Fruit fly (Drosophila melanogaster) whole organism, prepupa: ENCODE data around the gene Nepl20.
A peak's percentile ranks its signal among the peaks of the same experiment; 100 is the strongest.

Source experiments
- Blimp-1 ChIP-seq: fragments of 200-800 bp; sonication (Bioruptor generic); optimal IDR thresholded peaks from 3 replicates; lab custom pipeline; 2017; ENCODE audit warnings: missing biosample characterization, missing genetic modification characterization, mild to moderate bottlenecking, moderate library complexity, missing genetic modification reagents
- CG10669 ChIP-seq: fragments of 200-800 bp; sonication (Bioruptor generic); optimal IDR thresholded peaks from 3 replicates; lab custom pipeline; 2018; ENCODE audit warnings: missing biosample characterization, mild to moderate bottlenecking, missing genetic modification characterization, moderate library complexity
- CG11762 ChIP-seq: fragments of 200-800 bp; sonication (Bioruptor generic); optimal IDR thresholded peaks from 3 replicates; lab custom pipeline; 2016; ENCODE audit warnings: missing biosample characterization, missing genetic modification characterization; ENCODE audit not compliant: insufficient read depth
- CG11902 ChIP-seq: fragments of 200-800 bp; sonication (Bioruptor generic); optimal IDR thresholded peaks from 3 replicates; lab custom pipeline; 2016; ENCODE audit warnings: missing biosample characterization, missing genetic modification characterization
- CG1621 ChIP-seq: fragments of 200-800 bp; sonication (Bioruptor generic); optimal IDR thresholded peaks from 3 replicates; lab custom pipeline; 2018; ENCODE audit warnings: missing biosample characterization, mild to moderate bottlenecking, missing genetic modification characterization
- CG16779 ChIP-seq: fragments of 200-800 bp; sonication (Bioruptor generic); optimal IDR thresholded peaks from 3 replicates; lab custom pipeline; 2017; ENCODE audit warnings: missing biosample characterization, mild to moderate bottlenecking, missing genetic modification characterization
- CG3032 ChIP-seq: fragments of 200-800 bp; optimal IDR thresholded peaks from 2 replicates; lab custom pipeline; 2019; ENCODE audit warnings: missing biosample characterization, mild to moderate bottlenecking, missing genetic modification characterization, moderate library complexity
- CG31627 ChIP-seq: fragments of 200-800 bp; sonication (Bioruptor generic); optimal IDR thresholded peaks from 3 replicates; lab custom pipeline; 2016; ENCODE audit warnings: missing biosample characterization, missing genetic modification characterization
- CG34406 ChIP-seq: fragments of 200-800 bp; sonication (Bioruptor generic); optimal IDR thresholded peaks from 3 replicates; lab custom pipeline; 2016; ENCODE audit warnings: missing biosample characterization, missing genetic modification characterization
- CG3919 ChIP-seq: fragments of 200-800 bp; sonication (Bioruptor generic); optimal IDR thresholded peaks from 3 replicates; lab custom pipeline; 2016; ENCODE audit warnings: missing biosample characterization, missing genetic modification characterization
- CG4318 ChIP-seq: fragments of 200-800 bp; sonication (Bioruptor generic); optimal IDR thresholded peaks from 3 replicates; lab custom pipeline; 2017; ENCODE audit warnings: missing biosample characterization, mild to moderate bottlenecking, missing genetic modification characterization
- CG6276 ChIP-seq: fragments of 200-800 bp; sonication (Bioruptor generic); optimal IDR thresholded peaks from 2 replicates; lab custom pipeline; 2017; ENCODE audit warnings: missing biosample characterization, mild to moderate bottlenecking, missing genetic modification characterization
- CG6792 ChIP-seq: fragments of 200-800 bp; sonication (Bioruptor generic); optimal IDR thresholded peaks from 3 replicates; lab custom pipeline; 2016; ENCODE audit warnings: missing biosample characterization, missing genetic modification characterization
- CG6808 ChIP-seq: fragments of 200-800 bp; sonication (Bioruptor generic); optimal IDR thresholded peaks from 3 replicates; lab custom pipeline; 2017; ENCODE audit warnings: missing biosample characterization, missing genetic modification characterization, mild to moderate bottlenecking, moderate library complexity, missing genetic modification reagents
- CG6854 ChIP-seq: fragments of 200-800 bp; sonication (Bioruptor generic); optimal IDR thresholded peaks from 2 replicates; lab custom pipeline; 2017; ENCODE audit warnings: missing biosample characterization, mild to moderate bottlenecking, missing genetic modification characterization
- CG7368 ChIP-seq: fragments of 200-800 bp; sonication (Bioruptor generic); optimal IDR thresholded peaks from 3 replicates; lab custom pipeline; 2016; ENCODE audit warnings: missing biosample characterization, missing genetic modification characterization
- CG8319 ChIP-seq: fragments of 200-800 bp; sonication (Bioruptor generic); optimal IDR thresholded peaks from 3 replicates; lab custom pipeline; 2016; ENCODE audit warnings: missing biosample characterization, missing genetic modification characterization
- CG9139 ChIP-seq: fragments of 200-800 bp; sonication (Bioruptor generic); optimal IDR thresholded peaks from 3 replicates; lab custom pipeline; 2017; ENCODE audit warnings: missing biosample characterization, mild to moderate bottlenecking, missing genetic modification characterization
- Eip75B ChIP-seq: fragments of 200-800 bp; sonication (Bioruptor generic); optimal IDR thresholded peaks from 3 replicates; lab custom pipeline; 2016; ENCODE audit warnings: missing biosample characterization, missing genetic modification characterization
- Eip78C ChIP-seq: fragments of 200-800 bp; sonication (Bioruptor generic); peaks from one replicate; lab custom pipeline; 2016; ENCODE audit warnings: missing biosample characterization, missing genetic modification characterization
- Eip93F ChIP-seq: fragments of 200-800 bp; sonication (Bioruptor generic); optimal IDR thresholded peaks from 2 replicates; lab custom pipeline; 2016; ENCODE audit warnings: missing biosample characterization, mild to moderate bottlenecking, missing genetic modification characterization
- Ets21C ChIP-seq: fragments of 200-800 bp; sonication (Bioruptor generic); optimal IDR thresholded peaks from 3 replicates; lab custom pipeline; 2016; ENCODE audit warnings: missing biosample characterization, missing genetic modification characterization
- Ets96B ChIP-seq: fragments of 200-800 bp; optimal IDR thresholded peaks from 2 replicates; lab custom pipeline; 2019; ENCODE audit warnings: missing biosample characterization, mild to moderate bottlenecking, missing genetic modification characterization, moderate library complexity
- Gug ChIP-seq: fragments of 200-800 bp; sonication (Bioruptor generic); IDR thresholded peaks from 2 replicates; pipeline ENCODE4 v1.3.6; 2022; ENCODE audit warnings: missing biosample characterization, missing genetic modification characterization
- Hr38 ChIP-seq: sonication (Bioruptor generic); optimal IDR thresholded peaks from 2 replicates; lab custom pipeline; 2016; ENCODE audit warnings: missing biosample characterization, missing genetic modification characterization
- Hr39 ChIP-seq: fragments of 200-800 bp; sonication (Bioruptor generic); optimal IDR thresholded peaks from 2 replicates; lab custom pipeline; 2016; ENCODE audit warnings: missing biosample characterization, missing genetic modification characterization
- Hr4 ChIP-seq: fragments of 200-800 bp; sonication (Bioruptor generic); optimal IDR thresholded peaks from 3 replicates; lab custom pipeline; 2016; ENCODE audit warnings: missing biosample characterization, missing genetic modification characterization
- OdsH ChIP-seq: fragments of 200-800 bp; sonication (Bioruptor generic); optimal IDR thresholded peaks from 3 replicates; lab custom pipeline; 2016; ENCODE audit warnings: missing biosample characterization, missing genetic modification characterization
- Smox ChIP-seq: fragments of 200-800 bp; sonication (Bioruptor generic); optimal IDR thresholded peaks from 3 replicates; lab custom pipeline; 2016; ENCODE audit warnings: missing biosample characterization, missing genetic modification characterization
- Sox102F ChIP-seq: fragments of 200-800 bp; sonication (Bioruptor generic); optimal IDR thresholded peaks from 2 replicates; lab custom pipeline; 2016; ENCODE audit warnings: missing biosample characterization, mild to moderate bottlenecking, missing genetic modification characterization
- Sox14 ChIP-seq: fragments of 200-800 bp; sonication (Bioruptor generic); optimal IDR thresholded peaks from 3 replicates; lab custom pipeline; 2016; ENCODE audit warnings: missing biosample characterization, missing genetic modification characterization
- Sox15 ChIP-seq: fragments of 200-800 bp; sonication (Bioruptor generic); optimal IDR thresholded peaks from 3 replicates; lab custom pipeline; 2016; ENCODE audit warnings: missing biosample characterization, missing genetic modification characterization
- acj6 ChIP-seq: fragments of 200-800 bp; sonication (Bioruptor generic); optimal IDR thresholded peaks from 3 replicates; lab custom pipeline; 2016; ENCODE audit warnings: missing biosample characterization, missing genetic modification characterization
- dac ChIP-seq: fragments of 200-800 bp; sonication (Bioruptor generic); optimal IDR thresholded peaks from 2 replicates; lab custom pipeline; 2017; ENCODE audit warnings: missing biosample characterization, mild to moderate bottlenecking, missing genetic modification characterization
- dsx ChIP-seq: fragments of 200-800 bp; optimal IDR thresholded peaks from 3 replicates; lab custom pipeline; 2019; ENCODE audit warnings: missing biosample characterization, mild to moderate bottlenecking, missing genetic modification characterization, moderate library complexity; ENCODE audit not compliant: poor library complexity, severe bottlenecking
- eg ChIP-seq: fragments of 200-800 bp; sonication (Bioruptor generic); IDR thresholded peaks from 3 replicates; pipeline ENCODE4 v1.3.6; 2022; ENCODE audit warnings: missing biosample characterization, missing genetic modification characterization
- esn ChIP-seq: fragments of 200-800 bp; sonication (Bioruptor generic); optimal IDR thresholded peaks from 2 replicates; lab custom pipeline; 2016; ENCODE audit warnings: missing biosample characterization, mild to moderate bottlenecking, missing genetic modification characterization, moderate library complexity
- fd59A ChIP-seq: fragments of 200-800 bp; sonication (Bioruptor generic); optimal IDR thresholded peaks from 2 replicates; lab custom pipeline; 2017; ENCODE audit warnings: missing biosample characterization, mild to moderate bottlenecking, missing genetic modification characterization, missing genetic modification reagents
- fd85E ChIP-seq: fragments of 200-800 bp; sonication (Bioruptor generic); optimal IDR thresholded peaks from 3 replicates; lab custom pipeline; 2016; ENCODE audit warnings: missing biosample characterization, missing genetic modification characterization
- fkh ChIP-seq: fragments of 200-800 bp; sonication (Bioruptor generic); optimal IDR thresholded peaks from 3 replicates; lab custom pipeline; 2017; ENCODE audit warnings: missing biosample characterization, mild to moderate bottlenecking, missing genetic modification characterization, moderate library complexity
- lz ChIP-seq: fragments of 200-800 bp; sonication (Bioruptor generic); optimal IDR thresholded peaks from 3 replicates; lab custom pipeline; 2016; ENCODE audit warnings: missing biosample characterization, missing genetic modification characterization
- net ChIP-seq: fragments of 200-800 bp; sonication (Bioruptor generic); optimal IDR thresholded peaks from 3 replicates; lab custom pipeline; 2016; ENCODE audit warnings: missing biosample characterization, missing genetic modification characterization
- salr ChIP-seq, 2 experiments: fragments of 200-800 bp; sonication (Bioruptor generic); optimal IDR thresholded peaks; 3 replicates each; lab custom pipeline; 2016 to 2018; ENCODE audit warnings: missing biosample characterization in 2 of 2, missing genetic modification characterization in 2 of 2, mild to moderate bottlenecking in 1 of 2
- spab ChIP-seq: fragments of 200-800 bp; sonication (Bioruptor generic); optimal IDR thresholded peaks from 2 replicates; lab custom pipeline; 2017; ENCODE audit warnings: missing biosample characterization, mild to moderate bottlenecking, missing genetic modification characterization, missing genetic modification reagents
- ss ChIP-seq, 2 experiments: fragments of 200-800 bp; sonication (Bioruptor generic); optimal IDR thresholded peaks; 2 replicates in 1 of 2; 3 replicates in 1 of 2; lab custom pipeline; 2017 to 2018; ENCODE audit warnings: mild to moderate bottlenecking in 2 of 2, missing biosample characterization in 2 of 2, missing genetic modification characterization in 2 of 2, moderate library complexity in 1 of 2
- svp ChIP-seq: fragments of 200-800 bp; sonication (Bioruptor generic); peaks from one replicate; lab custom pipeline; 2016; ENCODE audit warnings: missing biosample characterization, missing genetic modification characterization
- topi ChIP-seq: fragments of 200-800 bp; sonication (Bioruptor generic); optimal IDR thresholded peaks from 3 replicates; lab custom pipeline; 2016; ENCODE audit warnings: missing biosample characterization, missing genetic modification characterization

Nepl20 gene

DNA sequence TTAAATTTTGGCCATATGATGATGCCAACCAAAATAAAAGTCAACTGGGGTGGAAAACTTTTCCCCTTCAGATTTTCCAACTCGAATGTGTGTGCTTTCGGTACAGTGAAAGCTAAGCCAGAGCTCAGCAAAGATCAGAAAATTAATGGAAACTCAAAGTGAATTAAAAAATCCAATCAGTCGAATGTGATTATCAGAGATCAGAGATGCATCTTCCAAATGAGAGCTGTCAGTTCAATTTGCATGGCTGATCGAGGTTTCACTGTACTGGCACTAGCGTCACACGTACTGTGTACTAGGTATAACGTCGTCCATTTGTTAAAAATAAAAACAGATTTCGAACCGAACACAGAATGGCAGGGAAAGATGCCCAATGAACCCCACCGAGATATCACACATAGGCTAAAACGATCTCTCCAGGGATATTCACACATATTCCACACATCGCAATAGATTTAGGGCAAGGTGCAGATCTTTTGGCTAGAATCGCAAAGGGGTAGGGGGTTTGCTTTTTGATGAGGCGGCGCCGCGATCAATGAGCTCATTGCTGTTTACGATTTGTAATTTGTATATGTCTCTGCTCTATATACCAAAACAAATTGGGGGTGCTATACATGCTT, 24.3 kb downstream of the Nepl20 start (continued):
- peak in 1 of 2 experiments; percentile 27 for TF ChIP-seq salr (GFP tag; optimal IDR thresholded peaks at IDR 0.05; lab: Kevin White, UChicago)
- TF ChIP-seq Sox14 = peak; percentile 43
- peak; percentile 58; the same call in 1 of the 2 replicates for TF ChIP-seq Gug (GFP tag; lab: Robert Waterston, UW)
- no peak for TF ChIP-seq ss (GFP tag; optimal IDR thresholded peaks at IDR 0.05; lab: Kevin White, UChicago)
- TF ChIP-seq Eip78C (GFP tag; lab: Kevin White, UChicago) = peak; percentile 60
- TF ChIP-seq dac (GFP tag; lab: Kevin White, UChicago) = no peak
- TF ChIP-seq CG34406 = no peak
- peak; percentile 14 for TF ChIP-seq CG6792 (GFP tag; lab: Kevin White, UChicago)
- TF ChIP-seq fd59A (GFP tag; lab: Kevin White, UChicago) = no peak
- peak; percentile 57 for TF ChIP-seq Hr39 (GFP tag; lab: Kevin White, UChicago)
- TF ChIP-seq CG6854 (GFP tag; lab: Kevin White, UChicago) = no peak
- peak; percentile 26 for TF ChIP-seq CG3919
- no peak for TF ChIP-seq dsx
- TF ChIP-seq eg (GFP tag; lab: Robert Waterston, UW) = peak; percentile 84
- TF ChIP-seq CG4318 (GFP tag; lab: Kevin White, UChicago) = no peak
- no peak for TF ChIP-seq Smox (GFP tag; lab: Kevin White, UChicago)
- TF ChIP-seq CG8319 (GFP tag; lab: Kevin White, UChicago) = no peak
- TF ChIP-seq fd85E = no peak
- no peak for TF ChIP-seq CG7368 (GFP tag; lab: Kevin White, UChicago)
- no peak for TF ChIP-seq CG9139 (GFP tag; lab: Kevin White, UChicago)
- no peak for TF ChIP-seq CG10669 (GFP tag; lab: Kevin White, UChicago)
- TF ChIP-seq CG16779 (tag; lab: Kevin White, UChicago) = no peak
- TF ChIP-seq acj6 = peak; percentile 29
- no peak for TF ChIP-seq CG6808 (GFP tag; lab: Kevin White, UChicago)

DNA sequence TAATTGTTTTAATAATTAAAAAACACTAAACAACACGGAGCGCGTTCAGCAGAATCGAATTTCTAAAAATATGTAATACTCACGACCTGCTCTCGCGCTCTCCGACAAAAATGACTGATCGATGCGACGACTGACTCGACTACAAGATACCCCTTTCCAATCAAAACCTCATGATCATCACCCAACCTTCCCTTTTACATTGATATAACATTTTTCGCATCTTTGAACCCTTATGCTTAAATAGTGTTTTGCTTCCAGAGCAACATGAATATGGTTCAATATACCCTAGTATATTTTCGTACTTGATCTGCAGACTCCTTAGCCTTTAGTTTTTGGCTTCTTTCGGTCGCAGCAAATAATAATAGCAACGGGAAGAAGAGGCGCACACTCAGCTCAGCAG, 31.2 kb downstream of the Nepl20 start:
- TF ChIP-seq Ets96B (tag; lab: Kevin White, UChicago) (peak; percentile 53), dac (GFP tag; lab: Kevin White, UChicago) (peak; percentile 18), CG6854 (GFP tag; lab: Kevin White, UChicago) (no peak), net (GFP tag; lab: Kevin White, UChicago) (peak; percentile 59), Smox (GFP tag; lab: Kevin White, UChicago) (no peak), topi (no peak), fkh (GFP tag; lab: Kevin White, UChicago) (no peak), Hr39 (GFP tag; lab: Kevin White, UChicago) (peak; percentile 32), svp (GFP tag; lab: Kevin White, UChicago) (no peak), OdsH (GFP tag; lab: Kevin White, UChicago) (peak; percentile 55), Sox14 (peak; percentile 55), acj6 (peak; percentile 45), CG6808 (GFP tag; lab: Kevin White, UChicago) (no peak), Sox102F (GFP tag; lab: Kevin White, UChicago) (no peak), CG8319 (GFP tag; lab: Kevin White, UChicago) (no peak), esn (GFP tag; lab: Kevin White, UChicago) (no peak), Ets21C (GFP tag; lab: Kevin White, UChicago) (no peak), Gug (GFP tag; lab: Robert Waterston, UW) (peak; percentile 76), Eip75B (GFP tag; lab: Kevin White, UChicago) (peak; percentile 46), CG11762 (GFP tag; lab: Kevin White, UChicago) (peak; percentile 40), Eip78C (GFP tag; lab: Kevin White, UChicago) (peak; percentile 83), CG3032 (tag; lab: Kevin White, UChicago) (peak; percentile 12), Hr4 (GFP tag; lab: Kevin White, UChicago) (peak; percentile 75), eg (GFP tag; lab: Robert Waterston, UW) (peak; percentile 85), Sox15 (no peak), lz (GFP tag; lab: Kevin White, UChicago) (peak; percentile 32), spab (GFP tag; lab: Kevin White, UChicago) (no peak), CG31627 (GFP tag; lab: Kevin White, UChicago) (peak; percentile 24), CG6792 (GFP tag; lab: Kevin White, UChicago) (no peak), CG1621 (tag; lab: Kevin White, UChicago) (no peak), Eip93F (GFP tag; lab: Kevin White, UChicago) (no peak), CG10669 (GFP tag; lab: Kevin White, UChicago) (peak; percentile 14), Blimp-1 (GFP tag; lab: Kevin White, UChicago) (no peak), Hr38 (no peak), CG11902 (GFP tag; lab: Kevin White, UChicago) (peak; percentile 2), fd85E (no peak), CG6276 (GFP tag; lab: Kevin White, UChicago) (peak; percentile 60)
